Fruit fly (Drosophila melanogaster) whole organism, embryonic: ENCODE data around the gene Mettl5.
A peak's percentile ranks its signal among the peaks of the same experiment; 100 is the strongest.

Experiments used
- ATbp ChIP-seq: fragments of 200-800 bp; sonication (Bioruptor generic); optimal IDR thresholded peaks from 2 replicates; lab custom pipeline; 2017; ENCODE audit warnings: missing biosample characterization, mild to moderate bottlenecking, missing genetic modification characterization, missing genetic modification reagents
- Ada2b ChIP-seq: fragments of 200-800 bp; sonication (Bioruptor generic); IDR thresholded peaks from 2 replicates; pipeline ENCODE4 v1.3.6; 2022; ENCODE audit warnings: missing biosample characterization, missing genetic modification characterization
- BEAF-32 ChIP-seq: fragments of 200-800 bp; sonication (Bioruptor generic); optimal IDR thresholded peaks from 3 replicates; lab custom pipeline; 2017; ENCODE audit warnings: missing biosample characterization, missing genetic modification characterization, mild to moderate bottlenecking, moderate library complexity, missing genetic modification reagents
- CG10979 ChIP-seq: fragments of 200-800 bp; sonication (Bioruptor generic); optimal IDR thresholded peaks from 2 replicates; lab custom pipeline; 2018; ENCODE audit warnings: missing biosample characterization, mild to moderate bottlenecking, missing genetic modification characterization, moderate library complexity
- CG11695 ChIP-seq: fragments of 200-800 bp; sonication (Bioruptor generic); IDR thresholded peaks from 3 replicates; pipeline ENCODE4 v1.3.6; 2022; ENCODE audit warnings: missing biosample characterization, missing genetic modification characterization
- CG12219 ChIP-seq: fragments of 200-800 bp; sonication (Bioruptor generic); optimal IDR thresholded peaks from 3 replicates; lab custom pipeline; 2018; ENCODE audit warnings: missing biosample characterization, mild to moderate bottlenecking, missing genetic modification characterization
- CG12391 ChIP-seq: fragments of 200-800 bp; sonication (Bioruptor generic); optimal IDR thresholded peaks from 3 replicates; lab custom pipeline; 2018; ENCODE audit warnings: missing biosample characterization, mild to moderate bottlenecking, missing genetic modification characterization, moderate library complexity
- CG14050 ChIP-seq: fragments of 200-800 bp; sonication (Bioruptor generic); IDR thresholded peaks from 3 replicates; pipeline ENCODE4 v1.3.6; 2022; ENCODE audit warnings: missing biosample characterization, missing genetic modification characterization
- CG15073 ChIP-seq: fragments of 200-800 bp; sonication (Bioruptor generic); optimal IDR thresholded peaks from 2 replicates; lab custom pipeline; 2016; ENCODE audit warnings: missing biosample characterization, missing genetic modification characterization
- CG1603 ChIP-seq: fragments of 200-800 bp; sonication (Bioruptor generic); optimal IDR thresholded peaks from 2 replicates; lab custom pipeline; 2019; ENCODE audit warnings: missing biosample characterization, mild to moderate bottlenecking, missing genetic modification characterization, moderate library complexity
- CG18476 ChIP-seq: fragments of 200-800 bp; sonication (Bioruptor generic); optimal IDR thresholded peaks from 2 replicates; lab custom pipeline; 2016; ENCODE audit warnings: missing biosample characterization, mild to moderate bottlenecking, missing genetic modification characterization
- CG18764 ChIP-seq: fragments of 200-800 bp; sonication (Bioruptor generic); optimal IDR thresholded peaks from 3 replicates; lab custom pipeline; 2016; ENCODE audit warnings: missing biosample characterization, missing genetic modification characterization
- CG2678 ChIP-seq: fragments of 200-800 bp; sonication (Bioruptor generic); optimal IDR thresholded peaks from 3 replicates; lab custom pipeline; 2019; ENCODE audit warnings: missing biosample characterization, mild to moderate bottlenecking, missing genetic modification characterization, moderate library complexity
- CG2875 ChIP-seq: fragments of 200-800 bp; sonication (Bioruptor generic); optimal IDR thresholded peaks from 2 replicates; lab custom pipeline; 2017; ENCODE audit warnings: missing biosample characterization, mild to moderate bottlenecking, missing genetic modification characterization, missing genetic modification reagents
- CG2889 ChIP-seq: fragments of 200-800 bp; sonication (Bioruptor generic); IDR thresholded peaks from 3 replicates; pipeline ENCODE4 v1.3.6; 2022; ENCODE audit warnings: missing biosample characterization, missing genetic modification characterization
- CG31388 ChIP-seq: fragments of 200-800 bp; sonication (Bioruptor generic); optimal IDR thresholded peaks from 2 replicates; lab custom pipeline; 2016; ENCODE audit warnings: missing biosample characterization, missing genetic modification characterization
- CG3163 ChIP-seq: fragments of 200-800 bp; sonication (Bioruptor generic); optimal IDR thresholded peaks from 3 replicates; lab custom pipeline; 2016; ENCODE audit warnings: missing biosample characterization, missing genetic modification characterization
- CG34422 ChIP-seq: fragments of 200-800 bp; sonication (Bioruptor generic); IDR thresholded peaks from 3 replicates; pipeline ENCODE4 v1.3.6; 2022; ENCODE audit warnings: missing biosample characterization, missing genetic modification characterization
- CG4404 ChIP-seq: fragments of 200-800 bp; sonication (Bioruptor generic); IDR thresholded peaks from 2 replicates; pipeline ENCODE4 v1.3.6; 2022; ENCODE audit warnings: missing biosample characterization, missing genetic modification characterization
- CG6791 ChIP-seq: fragments of 200-800 bp; sonication (Bioruptor generic); IDR thresholded peaks from 3 replicates; pipeline ENCODE4 v1.3.6; 2022; ENCODE audit warnings: missing biosample characterization, missing genetic modification characterization; ENCODE audit not compliant: partially characterized antibody
- CG6813 ChIP-seq: fragments of 200-800 bp; sonication (Bioruptor generic); optimal IDR thresholded peaks from 2 replicates; lab custom pipeline; 2017; ENCODE audit warnings: missing biosample characterization, missing genetic modification characterization, mild to moderate bottlenecking, moderate library complexity, missing genetic modification reagents
- CG7271 ChIP-seq: fragments of 200-800 bp; sonication (Bioruptor generic); optimal IDR thresholded peaks from 2 replicates; lab custom pipeline; 2018; ENCODE audit warnings: missing biosample characterization, mild to moderate bottlenecking, missing genetic modification characterization, moderate library complexity
- CG8089 ChIP-seq: fragments of 200-800 bp; sonication (Bioruptor generic); optimal IDR thresholded peaks from 3 replicates; lab custom pipeline; 2016; ENCODE audit warnings: missing biosample characterization, missing genetic modification characterization
- Chrac-16 ChIP-seq: fragments of 200-800 bp; sonication (Bioruptor generic); optimal IDR thresholded peaks from 3 replicates; lab custom pipeline; 2016; ENCODE audit warnings: missing biosample characterization, missing genetic modification characterization
- Dbx ChIP-seq: fragments of 200-800 bp; sonication (Bioruptor generic); IDR thresholded peaks from 3 replicates; pipeline ENCODE4 v1.3.6; 2022; ENCODE audit warnings: missing biosample characterization, missing genetic modification characterization
- Dll ChIP-seq: fragments of 200-800 bp; sonication (Bioruptor generic); IDR thresholded peaks from 4 replicates; pipeline ENCODE4 v1.3.6; 2022; ENCODE audit warnings: missing biosample characterization, missing genetic modification characterization; ENCODE audit not compliant: partially characterized antibody
- Dref ChIP-seq: fragments of 200-800 bp; sonication (Bioruptor generic); IDR thresholded peaks from 2 replicates; pipeline ENCODE4 v1.3.6; 2022; ENCODE audit warnings: missing biosample characterization, missing genetic modification characterization
- Eip74EF ChIP-seq, 2 experiments: fragments of 200-800 bp in 1 of 2; fragments of >200 bp in 1 of 2; sonication (Bioruptor generic) in 1 of 2; optimal IDR thresholded peaks; 2 replicates each; lab custom pipeline; 2017 to 2019; ENCODE audit warnings: missing biosample characterization in 2 of 2, missing genetic modification characterization in 2 of 2, mild to moderate bottlenecking in 1 of 2, moderate library complexity in 1 of 2
- Ets97D ChIP-seq: fragments of 200-800 bp; sonication (Bioruptor generic); optimal IDR thresholded peaks from 3 replicates; lab custom pipeline; 2016; ENCODE audit warnings: missing biosample characterization, missing genetic modification characterization
- Fer2 ChIP-seq: fragments of 200-800 bp; sonication (Bioruptor generic); optimal IDR thresholded peaks from 2 replicates; lab custom pipeline; 2018; ENCODE audit warnings: missing biosample characterization, mild to moderate bottlenecking, missing genetic modification characterization, moderate library complexity
- Hmr ChIP-seq: fragments of 200-800 bp; sonication (Bioruptor generic); optimal IDR thresholded peaks from 3 replicates; lab custom pipeline; 2017; ENCODE audit warnings: mild to moderate bottlenecking, missing biosample characterization, missing genetic modification reagents, missing genetic modification characterization
- Hmx ChIP-seq: fragments of 200-800 bp; sonication (Bioruptor generic); optimal IDR thresholded peaks from 2 replicates; lab custom pipeline; 2016; ENCODE audit warnings: missing biosample characterization, missing genetic modification characterization
- Hr39 ChIP-seq: fragments of >200 bp; optimal IDR thresholded peaks from 2 replicates; lab custom pipeline; 2017
- MESR4 ChIP-seq: fragments of 200-800 bp; sonication (Bioruptor generic); optimal IDR thresholded peaks from 2 replicates; lab custom pipeline; 2018; ENCODE audit warnings: missing biosample characterization, mild to moderate bottlenecking, missing genetic modification characterization, moderate library complexity
- Mes4 ChIP-seq: fragments of 200-800 bp; sonication (Bioruptor generic); optimal IDR thresholded peaks from 2 replicates; lab custom pipeline; 2016; ENCODE audit warnings: missing biosample characterization, missing genetic modification characterization
- NfI ChIP-seq: fragments of 200-800 bp; sonication (Bioruptor generic); optimal IDR thresholded peaks from 3 replicates; lab custom pipeline; 2018; ENCODE audit warnings: missing biosample characterization, mild to moderate bottlenecking, missing genetic modification characterization, moderate library complexity
- Spps ChIP-seq: fragments of 200-800 bp; sonication (Bioruptor generic); optimal IDR thresholded peaks from 2 replicates; lab custom pipeline; 2018; ENCODE audit warnings: missing biosample characterization, mild to moderate bottlenecking, missing genetic modification characterization
- Taf1 ChIP-seq: fragments of 200-800 bp; sonication (Bioruptor generic); IDR thresholded peaks from 2 replicates; pipeline ENCODE4 v1.3.6; 2022; ENCODE audit warnings: missing biosample characterization, missing genetic modification characterization
- Tbp ChIP-seq: fragments of >200 bp; optimal IDR thresholded peaks from 2 replicates; lab custom pipeline; 2018; ENCODE audit warnings: missing biosample characterization, missing genetic modification characterization
- ac ChIP-seq: fragments of 200-800 bp; sonication (Bioruptor generic); optimal IDR thresholded peaks from 3 replicates; lab custom pipeline; 2017; ENCODE audit warnings: missing biosample characterization, mild to moderate bottlenecking, missing genetic modification characterization
- az2 ChIP-seq: fragments of 200-800 bp; sonication (Bioruptor generic); optimal IDR thresholded peaks from 3 replicates; lab custom pipeline; 2016; ENCODE audit warnings: missing biosample characterization, missing genetic modification characterization
- btn ChIP-seq: fragments of 200-800 bp; sonication (Bioruptor generic); optimal IDR thresholded peaks from 2 replicates; lab custom pipeline; 2016; ENCODE audit warnings: missing biosample characterization, missing genetic modification characterization
- eyg ChIP-seq: fragments of 200-800 bp; sonication (Bioruptor generic); optimal IDR thresholded peaks from 3 replicates; lab custom pipeline; 2016; ENCODE audit warnings: missing biosample characterization, missing genetic modification characterization
- fru ChIP-seq: fragments of >200 bp; optimal IDR thresholded peaks from 2 replicates; lab custom pipeline; 2017
- gem ChIP-seq: fragments of 200-800 bp; sonication (Bioruptor generic); optimal IDR thresholded peaks from 2 replicates; lab custom pipeline; 2019; ENCODE audit warnings: missing biosample characterization, mild to moderate bottlenecking, missing genetic modification characterization, moderate library complexity
- grau ChIP-seq: fragments of 200-800 bp; optimal IDR thresholded peaks from 3 replicates; lab custom pipeline; 2019; ENCODE audit warnings: missing biosample characterization, mild to moderate bottlenecking, missing genetic modification characterization, moderate library complexity
- grn ChIP-seq: fragments of 200-800 bp; sonication (Bioruptor generic); optimal IDR thresholded peaks from 3 replicates; lab custom pipeline; 2017; ENCODE audit warnings: missing biosample characterization, missing genetic modification characterization
- pzg ChIP-seq: fragments of 200-800 bp; sonication (Bioruptor generic); optimal IDR thresholded peaks from 3 replicates; lab custom pipeline; 2018; ENCODE audit warnings: missing biosample characterization, mild to moderate bottlenecking, missing genetic modification characterization, moderate library complexity
- sim ChIP-seq: fragments of 200-800 bp; sonication (Bioruptor generic); IDR thresholded peaks from 2 replicates; pipeline ENCODE4 v1.3.6; 2022; ENCODE audit warnings: missing biosample characterization, missing genetic modification characterization
- zen ChIP-seq: fragments of 200-800 bp; sonication (Bioruptor generic); optimal IDR thresholded peaks from 3 replicates; lab custom pipeline; 2018; ENCODE audit warnings: missing biosample characterization, mild to moderate bottlenecking, missing genetic modification characterization, moderate library complexity

Mettl5 gene

dm6 chr3L:19254715-19255428, 8.7 kb upstream of the Mettl5 start, which contains the start of the genes mRpL21 and rept (continued):
- TF ChIP-seq Dll (GFP tag; lab: Robert Waterston, UW) (0 out of 4 replicates have a peak, but pooled peaks have one; percentile 44), CG1603 (tag; lab: Kevin White, UChicago) (peak; percentile 68), Mes4 (GFP tag; lab: Kevin White, UChicago) (peak; percentile 38), fru (lab: Kevin White, UChicago) (no peak), ATbp (GFP tag; lab: Kevin White, UChicago) (no peak), grau (tag; lab: Kevin White, UChicago) (peak; percentile 63), BEAF-32 (GFP tag; lab: Kevin White, UChicago) (peak; percentile 45), Fer2 (peak; percentile 2), Dbx (GFP tag; lab: Robert Waterston, UW) (peak; percentile 59), CG2889 (GFP tag; lab: Robert Waterston, UW) (no peak), CG6813 (GFP tag; lab: Kevin White, UChicago) (no peak), CG6791 (GFP tag; lab: Robert Waterston, UW) (no peak), Ets97D (GFP tag; lab: Kevin White, UChicago) (peak; percentile 62), CG12391 (tag; lab: Kevin White, UChicago) (peak; percentile 57), MESR4 (GFP tag; lab: Kevin White, UChicago) (peak; percentile 34), CG34422 (GFP tag; lab: Robert Waterston, UW) (peak; percentile 59; the same call in 1 of the 3 replicates), CG11695 (GFP tag; lab: Robert Waterston, UW) (no peak), CG7271 (tag; lab: Kevin White, UChicago) (no peak), Ada2b (no peak), CG4404 (no peak), ac (no peak), CG18476 (GFP tag; lab: Kevin White, UChicago) (peak; percentile 23), Dref (GFP tag; lab: Robert Waterston, UW) (no peak), CG10979 (tag; lab: Kevin White, UChicago) (peak; percentile 0), btn (GFP tag; lab: Kevin White, UChicago) (no peak), NfI (GFP tag; lab: Kevin White, UChicago) (peak; percentile 67), Eip74EF (GFP tag; optimal IDR thresholded peaks at IDR 0.05; lab: Kevin White, UChicago) (peak in 1 of 2 experiments; percentile 20), Hmx (no peak), CG2678 (peak; percentile 55), zen (peak; percentile 45), sim (GFP tag; lab: Robert Waterston, UW) (no peak), CG14050 (GFP tag; lab: Robert Waterston, UW) (no peak), pzg (peak; percentile 70), Hmr (GFP tag; lab: Kevin White, UChicago) (peak; percentile 73), gem (tag; lab: Kevin White, UChicago) (peak; percentile 48), eyg (GFP tag; lab: Kevin White, UChicago) (no peak), Hr39 (lab: Kevin White, UChicago) (no peak), az2 (peak; percentile 51), CG31388 (no peak), CG8089 (no peak), Taf1 (GFP tag; lab: Robert Waterston, UW) (peak; percentile 44; the same call in 1 of the 2 replicates), Chrac-16 (peak; percentile 19), Tbp (peak; percentile 51), CG15073 (GFP tag; lab: Kevin White, UChicago) (no peak), grn (GFP tag; lab: Kevin White, UChicago) (no peak), CG3163 (peak; percentile 53), CG2875 (GFP tag; lab: Kevin White, UChicago) (no peak), CG18764 (GFP tag; lab: Kevin White, UChicago) (peak; percentile 36), Spps (no peak), CG12219 (GFP tag; lab: Kevin White, UChicago) (peak; percentile 14)
